Worm (Caenorhabditis elegans) whole organism, L4/young adult: ENCODE measurements around the gene F28C6.10.

Experiments
- W03F9.2 ChIP-seq: fragments of 150-350 bp; optimal IDR thresholded peaks from 2 replicates; lab custom pipeline; 2014; ENCODE audit warnings: missing biosample characterization, missing genetic modification characterization
- him-1 ChIP-seq: sonication (generic microtip); optimal IDR thresholded peaks from 2 replicates; lab custom pipeline; 2016; ENCODE audit warnings: missing genotype, missing genetic modification reagents, missing genetic modification characterization, missing compliant biosample characterization

DNA sequence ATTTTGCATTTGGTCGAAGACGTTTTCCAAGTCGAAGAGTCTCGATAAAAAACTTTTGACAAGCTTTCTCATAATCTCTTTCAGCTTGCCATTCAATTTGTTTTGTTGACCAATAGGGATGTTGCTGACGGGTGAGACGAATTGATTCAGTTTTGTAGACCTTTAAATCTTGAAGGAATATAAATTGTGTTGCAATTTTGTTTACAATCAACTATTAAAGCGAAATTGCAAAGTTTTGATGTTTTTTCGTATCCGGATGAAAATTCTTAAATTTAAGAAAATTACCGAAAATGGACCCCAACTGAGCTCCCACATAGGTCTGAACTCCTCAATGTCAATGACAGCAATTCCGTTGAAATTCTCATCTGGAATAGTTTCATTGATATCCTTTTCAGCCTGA is 8.4 kb downstream of the F28C6.10 start:
- TF ChIP-seq him-1 = no peak
- no peak for TF ChIP-seq W03F9.2 (tag; lab: Kevin White, UChicago)
